Worm (Caenorhabditis elegans) whole organism, L4 larva: ENCODE measurements around the gene sma-10.

Source experiments
- F49E8.2 ChIP-seq: sonication (generic microtip); optimal IDR thresholded peaks from 2 replicates; lab custom pipeline; 2016; ENCODE audit warnings: missing compliant biosample characterization, mild to moderate bottlenecking, missing genetic modification characterization, borderline replicate concordance
- R02D3.7 ChIP-seq: fragments of 150-350 bp; sonication (generic microtip); optimal IDR thresholded peaks from 3 replicates; lab custom pipeline; 2014; ENCODE audit warnings: missing biosample characterization, missing genetic modification characterization
- T26A8.4 ChIP-seq: fragments of 200-800 bp; sonication (Bioruptor generic); IDR thresholded peaks from 2 replicates; pipeline ENCODE4 v1.3.6; 2022; ENCODE audit warnings: missing genetic modification characterization, missing compliant biosample characterization
- Y75B8A.6 ChIP-seq: fragments of 200-800 bp; sonication (Bioruptor generic); IDR thresholded peaks from 2 replicates; pipeline ENCODE4 v1.3.6; 2022; ENCODE audit warnings: missing genetic modification reagents, missing genetic modification characterization, missing compliant biosample characterization
- ZK546.5 ChIP-seq, 2 experiments: sonication (generic microtip); optimal IDR thresholded peaks; 2 replicates each; lab custom pipeline; 2017; ENCODE audit warnings: missing biosample characterization in 2 of 2, missing genetic modification characterization in 2 of 2
- ceh-28 ChIP-seq: fragments of 150-350 bp; optimal IDR thresholded peaks from 2 replicates; lab custom pipeline; 2014; ENCODE audit warnings: missing biosample characterization, missing genetic modification reagents, missing genetic modification characterization
- ceh-32 ChIP-seq: sonication (generic microtip); optimal IDR thresholded peaks from 2 replicates; lab custom pipeline; 2016; ENCODE audit warnings: mild to moderate bottlenecking, missing genetic modification characterization, missing compliant biosample characterization; ENCODE audit not compliant: poor library complexity
- ceh-44 ChIP-seq: fragments of 200-800 bp; sonication (Bioruptor generic); IDR thresholded peaks from 2 replicates; pipeline ENCODE4 v1.3.6; 2022; ENCODE audit warnings: missing genetic modification reagents, missing genetic modification characterization, missing compliant biosample characterization
- ceh-62 ChIP-seq: sonication (generic microtip); optimal IDR thresholded peaks from 2 replicates; lab custom pipeline; 2017; ENCODE audit warnings: missing biosample characterization, missing genetic modification characterization
- ctbp-1 ChIP-seq: fragments of 200-800 bp; sonication (Bioruptor generic); IDR thresholded peaks from 2 replicates; pipeline ENCODE4 v1.3.6; 2022; ENCODE audit warnings: missing genetic modification reagents, missing genetic modification characterization, missing compliant biosample characterization
- daf-16 ChIP-seq, 3 experiments: sonication (generic microtip); optimal IDR thresholded peaks; 2 replicates each; lab custom pipeline; 2016 to 2017; ENCODE audit warnings: missing genetic modification characterization in 3 of 3, missing genetic modification reagents in 3 of 3, mild to moderate bottlenecking in 2 of 3, missing compliant biosample characterization in 2 of 3, missing biosample characterization in 1 of 3, moderate library complexity in 1 of 3
- daf-19 ChIP-seq: fragments of 200-800 bp; sonication (Bioruptor generic); conservative IDR thresholded peaks from 2 replicates; pipeline ENCODE4 v1.3.6; 2022; ENCODE audit warnings: missing genetic modification characterization, missing compliant biosample characterization
- dmd-9 ChIP-seq: fragments of 200-800 bp; sonication (Bioruptor generic); IDR thresholded peaks from 2 replicates; pipeline ENCODE4 v1.3.6; 2022; ENCODE audit warnings: missing genetic modification reagents, missing genetic modification characterization, missing compliant biosample characterization
- dpl-1 ChIP-seq: fragments of 150-350 bp; optimal IDR thresholded peaks from 2 replicates; lab custom pipeline; 2014; ENCODE audit warnings: missing biosample characterization, missing genetic modification reagents, missing genetic modification characterization
- duxl-1 ChIP-seq: sonication (generic microtip); optimal IDR thresholded peaks from 2 replicates; lab custom pipeline; 2016; ENCODE audit warnings: mild to moderate bottlenecking, missing genetic modification characterization, moderate library complexity, missing compliant biosample characterization; ENCODE audit not compliant: poor library complexity
- dve-1 ChIP-seq: sonication (generic microtip); optimal IDR thresholded peaks from 2 replicates; lab custom pipeline; 2017; ENCODE audit warnings: antibody characterized with exemption, mild to moderate bottlenecking, missing genetic modification characterization, missing compliant biosample characterization; ENCODE audit not compliant: insufficient read depth
- fkh-10 ChIP-seq: fragments of 150-350 bp; optimal IDR thresholded peaks from 2 replicates; lab custom pipeline; 2014; ENCODE audit warnings: missing biosample characterization, missing genetic modification reagents, missing genetic modification characterization
- fos-1 ChIP-seq: fragments of 150-350 bp; optimal IDR thresholded peaks from 2 replicates; lab custom pipeline; 2014; ENCODE audit warnings: missing biosample characterization, missing genetic modification characterization
- gei-8 ChIP-seq: fragments of 200-800 bp; sonication (Bioruptor generic); optimal IDR thresholded peaks from 2 replicates; lab custom pipeline; 2018; ENCODE audit warnings: mild to moderate bottlenecking, missing genetic modification characterization, missing compliant biosample characterization
- hif-1 ChIP-seq, 2 experiments: sonication (generic microtip); optimal IDR thresholded peaks; 2 replicates each; lab custom pipeline; 2016 to 2017; ENCODE audit warnings: missing compliant biosample characterization in 2 of 2, missing genetic modification characterization in 2 of 2, missing genetic modification reagents in 2 of 2, missing genotype in 2 of 2, mild to moderate bottlenecking in 1 of 2
- lin-1 ChIP-seq: fragments of 200-800 bp; sonication (Bioruptor generic); IDR thresholded peaks from 2 replicates; pipeline ENCODE4 v1.3.6; 2022; ENCODE audit warnings: missing genetic modification reagents, missing genetic modification characterization, missing compliant biosample characterization
- lin-15B ChIP-seq: fragments of 150-350 bp; sonication (generic microtip); optimal IDR thresholded peaks from 3 replicates; lab custom pipeline; 2014; ENCODE audit warnings: missing biosample characterization, missing genetic modification characterization
- lin-38 ChIP-seq: fragments of 200-800 bp; sonication (Bioruptor generic); IDR thresholded peaks from 2 replicates; pipeline ENCODE4 v1.3.6; 2022; ENCODE audit warnings: missing genetic modification reagents, missing genetic modification characterization, missing compliant biosample characterization
- lin-39 ChIP-seq: fragments of 150-350 bp; optimal IDR thresholded peaks from 2 replicates; lab custom pipeline; 2014; ENCODE audit warnings: missing biosample characterization, missing genetic modification reagents, missing genetic modification characterization
- lir-3 ChIP-seq: sonication (generic microtip); optimal IDR thresholded peaks from 2 replicates; lab custom pipeline; 2016; ENCODE audit warnings: mild to moderate bottlenecking, missing genetic modification characterization, missing compliant biosample characterization
- lsy-2 ChIP-seq, 2 experiments: fragments of 150-350 bp in 1 of 2; sonication (generic microtip) in 1 of 2; optimal IDR thresholded peaks; 2 replicates each; lab custom pipeline; 2014 to 2017; ENCODE audit warnings: missing biosample characterization in 2 of 2, missing genetic modification characterization in 2 of 2
- madf-9 ChIP-seq: fragments of 200-800 bp; sonication (Bioruptor generic); conservative IDR thresholded peaks from 2 replicates; pipeline ENCODE4 v1.3.6; 2022; ENCODE audit warnings: missing genetic modification reagents, missing genetic modification characterization, missing compliant biosample characterization
- mdl-1 ChIP-seq, 2 experiments: fragments of 150-350 bp in 1 of 2; sonication (generic microtip) in 1 of 2; optimal IDR thresholded peaks; 2 replicates each; lab custom pipeline; 2014 to 2017; ENCODE audit warnings: missing biosample characterization in 2 of 2, missing genetic modification characterization in 2 of 2
- mdt-29 ChIP-seq: fragments of 200-800 bp; sonication (Bioruptor generic); IDR thresholded peaks from 2 replicates; pipeline ENCODE4 v1.3.6; 2022; ENCODE audit warnings: missing genetic modification reagents, missing genetic modification characterization, missing compliant biosample characterization
- mep-1 ChIP-seq: fragments of 150-350 bp; sonication (generic microtip); optimal IDR thresholded peaks from 3 replicates; lab custom pipeline; 2014; ENCODE audit warnings: missing biosample characterization, missing genetic modification characterization
- mes-2 ChIP-seq: sonication (generic microtip); optimal IDR thresholded peaks from 2 replicates; lab custom pipeline; 2016; ENCODE audit warnings: missing genotype, mild to moderate bottlenecking, missing genetic modification characterization, missing compliant biosample characterization; ENCODE audit not compliant: poor library complexity, severe bottlenecking
- nhr-11 ChIP-seq: fragments of 150-350 bp; optimal IDR thresholded peaks from 2 replicates; lab custom pipeline; 2014; ENCODE audit warnings: missing biosample characterization, missing genetic modification characterization
- nhr-28 ChIP-seq: fragments of 150-350 bp; optimal IDR thresholded peaks from 2 replicates; lab custom pipeline; 2014; ENCODE audit warnings: missing biosample characterization, missing genetic modification characterization
- nhr-41 ChIP-seq: fragments of 200-800 bp; sonication (Bioruptor generic); IDR thresholded peaks from 2 replicates; pipeline ENCODE4 v1.3.6; 2022; ENCODE audit warnings: missing genetic modification reagents, missing genetic modification characterization, missing compliant biosample characterization
- nhr-48 ChIP-seq: sonication (generic microtip); optimal IDR thresholded peaks from 2 replicates; lab custom pipeline; 2016; ENCODE audit warnings: mild to moderate bottlenecking, missing genetic modification characterization, missing compliant biosample characterization
- nhr-6 ChIP-seq: fragments of 150-350 bp; optimal IDR thresholded peaks from 2 replicates; lab custom pipeline; 2014; ENCODE audit warnings: missing biosample characterization, missing genetic modification characterization
- nhr-77 ChIP-seq: fragments of 150-350 bp; optimal IDR thresholded peaks from 2 replicates; lab custom pipeline; 2014; ENCODE audit warnings: missing biosample characterization, missing genetic modification characterization
- rbr-2 ChIP-seq: sonication (generic microtip); optimal IDR thresholded peaks from 2 replicates; lab custom pipeline; 2016; ENCODE audit warnings: missing genotype, missing genetic modification characterization, missing compliant biosample characterization
- snpc-1.2 ChIP-seq: fragments of 200-800 bp; sonication (Bioruptor generic); IDR thresholded peaks from 2 replicates; pipeline ENCODE4 v1.3.6; 2022; ENCODE audit warnings: missing genetic modification reagents, missing genetic modification characterization, missing compliant biosample characterization
- tag-97 ChIP-seq: fragments of 200-800 bp; sonication (Bioruptor generic); IDR thresholded peaks from 2 replicates; pipeline ENCODE4 v1.3.6; 2022; ENCODE audit warnings: missing genetic modification characterization, missing compliant biosample characterization
- unc-130 ChIP-seq: sonication (generic microtip); optimal IDR thresholded peaks from 2 replicates; lab custom pipeline; 2016; ENCODE audit warnings: missing genetic modification reagents, missing genetic modification characterization, missing compliant biosample characterization
- unc-62 ChIP-seq, 3 experiments: fragments of 150-350 bp in 1 of 3; sonication (generic microtip); optimal IDR thresholded peaks in 2 of 3; peaks in 1 of 3; 1 replicate in 1 of 3; 2 replicates in 2 of 3; lab custom pipeline; 2014 to 2017; ENCODE audit warnings: missing biosample characterization in 3 of 3, missing genetic modification characterization in 3 of 3, missing genetic modification reagents in 3 of 3, missing genotype in 1 of 3
- vab-7 ChIP-seq: fragments of 200-800 bp; sonication (Bioruptor generic); IDR thresholded peaks from 2 replicates; pipeline ENCODE4 v1.3.6; 2022; ENCODE audit warnings: missing genetic modification reagents, missing genetic modification characterization, missing compliant biosample characterization
- zfp-3 ChIP-seq: fragments of 200-800 bp; sonication (Bioruptor generic); conservative IDR thresholded peaks from 2 replicates; pipeline ENCODE4 v1.3.6; 2022; ENCODE audit warnings: missing genetic modification reagents, missing genetic modification characterization, missing compliant biosample characterization
- ztf-7 ChIP-seq: fragments of 150-350 bp; optimal IDR thresholded peaks from 2 replicates; lab custom pipeline; 2014; ENCODE audit warnings: missing biosample characterization, missing genetic modification characterization

The sma-10 gene

DNA sequence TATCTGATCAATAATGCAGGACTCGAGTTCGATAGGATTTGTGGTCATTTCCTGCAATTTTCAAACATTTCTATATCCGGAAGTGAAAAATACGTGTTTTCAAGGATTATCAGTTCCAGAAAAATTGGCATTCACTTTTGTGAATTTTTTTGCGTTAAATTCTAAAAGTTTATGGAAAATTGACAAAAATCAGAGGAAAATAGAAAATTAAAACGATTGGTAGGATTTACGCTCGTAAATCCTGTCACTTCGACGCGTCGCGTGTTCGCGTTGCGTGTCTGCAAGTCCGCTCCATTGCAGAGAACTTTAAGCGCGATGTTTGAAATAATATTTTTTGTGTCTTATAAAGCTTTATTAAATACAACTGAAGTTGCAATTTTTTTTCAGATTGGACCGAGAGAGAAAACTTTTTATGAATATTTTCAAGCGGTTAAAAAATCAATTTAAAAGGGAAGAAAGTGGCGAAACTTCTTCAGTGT, 18.8 kb upstream of the sma-10 start, which contains the start of gene rcat-1 (continued):
- TF ChIP-seq dpl-1 (GFP tag; lab: Kevin White, UChicago) (peak; percentile 95), daf-16 (GFP tag; optimal IDR thresholded peaks at IDR 0.05; lab: Kevin White, UChicago) (no peak), daf-16 (tag; optimal IDR thresholded peaks at IDR 0.05; lab: Kevin White, UChicago) (no peak), lin-38 (GFP tag; lab: Robert Waterston, UW) (peak; percentile 95), rbr-2 (tag; lab: Kevin White, UChicago) (peak; percentile 47), unc-62 (GFP tag; optimal IDR thresholded peaks at IDR 0.05 in 1 of 2; lab: Kevin White, UChicago) (peak in 1 of 2 experiments; percentile 49), unc-62 (tag; optimal IDR thresholded peaks at IDR 0.05; lab: Kevin White, UChicago) (no peak), mdl-1 (tag; optimal IDR thresholded peaks at IDR 0.05; lab: Kevin White, UChicago) (peak in 1 of 2 experiments; percentile 55), nhr-48 (tag; lab: Kevin White, UChicago) (no peak), lin-15B (tag; lab: Kevin White, UChicago) (peak; percentile 61)

DNA sequence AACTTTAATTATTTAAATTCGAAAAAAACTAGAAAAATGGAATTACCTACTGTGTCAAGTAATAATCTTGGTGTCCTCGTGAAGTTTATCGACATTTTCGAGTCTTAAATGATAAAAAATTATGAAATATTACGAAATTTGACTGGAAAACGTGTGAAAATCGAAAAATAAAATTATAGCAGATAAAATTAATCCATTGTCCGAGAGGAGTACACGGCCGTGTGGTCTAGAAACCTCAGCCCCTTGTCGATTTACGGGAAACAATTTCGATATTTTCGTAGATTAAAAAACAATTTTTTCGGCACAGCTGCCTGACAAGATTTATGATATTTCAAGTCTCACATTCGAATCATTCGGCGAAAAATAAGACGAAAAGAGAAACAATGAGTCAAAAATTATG, 17.1 kb upstream of the sma-10 start, which contains the start of gene R02D3.8:
Gene R02D3.8 (minus strand): TSS at position 109 of the 400 bp plus-strand sequence.
- TF ChIP-seq dmd-9 (GFP tag; lab: Robert Waterston, UW) (no peak), lir-3 (tag; lab: Kevin White, UChicago) (no peak), mep-1 (tag; lab: Kevin White, UChicago) (no peak), nhr-28 (tag; lab: Kevin White, UChicago) (peak; percentile 17), T26A8.4 (GFP tag; lab: Robert Waterston, UW) (no peak), lin-39 (tag; lab: Kevin White, UChicago) (no peak), nhr-11 (tag; lab: Kevin White, UChicago) (no peak), hif-1 (tag; optimal IDR thresholded peaks at IDR 0.05; lab: Kevin White, UChicago) (peak in 1 of 2 experiments; percentile 73), ceh-44 (GFP tag; lab: Robert Waterston, UW) (no peak), lsy-2 (tag; optimal IDR thresholded peaks at IDR 0.05; lab: Kevin White, UChicago) (peak in 1 of 2 experiments; percentile 63), fos-1 (tag; lab: Kevin White, UChicago) (no peak), nhr-6 (no peak), mdt-29 (no peak), lin-1 (GFP tag; lab: Robert Waterston, UW) (no peak), fkh-10 (GFP tag; lab: Kevin White, UChicago) (no peak), tag-97 (GFP tag; lab: Robert Waterston, UW) (no peak), ceh-32 (tag; lab: Kevin White, UChicago) (no peak), dve-1 (tag; lab: Kevin White, UChicago) (peak; percentile 59), ceh-28 (tag; lab: Kevin White, UChicago) (no peak), rbr-2 (tag; lab: Kevin White, UChicago) (no peak), vab-7 (no peak), R02D3.7 (tag; lab: Kevin White, UChicago) (peak; percentile 98), unc-130 (GFP tag; lab: Kevin White, UChicago) (peak; percentile 4), daf-16 (GFP tag; optimal IDR thresholded peaks at IDR 0.05; lab: Kevin White, UChicago) (no peak), daf-16 (tag; optimal IDR thresholded peaks at IDR 0.05; lab: Kevin White, UChicago) (peak; percentile 29), lin-15B (tag; lab: Kevin White, UChicago) (no peak), mes-2 (tag; lab: Kevin White, UChicago) (peak; percentile 94), zfp-3 (GFP tag; lab: Robert Waterston, UW) (no peak), ZK546.5 (tag; optimal IDR thresholded peaks at IDR 0.05; lab: Kevin White, UChicago) (no peak), snpc-1.2 (GFP tag; lab: Robert Waterston, UW) (no peak), gei-8 (GFP tag; lab: Kevin White, UChicago) (no peak), lin-38 (GFP tag; lab: Robert Waterston, UW) (peak; percentile 38), duxl-1 (tag; lab: Kevin White, UChicago) (peak; percentile 27), ceh-62 (tag; lab: Kevin White, UChicago) (no peak), nhr-77 (tag; lab: Kevin White, UChicago) (no peak), ctbp-1 (GFP tag; lab: Robert Waterston, UW) (no peak), madf-9 (no peak), dpl-1 (GFP tag; lab: Kevin White, UChicago) (peak; percentile 56), Y75B8A.6 (GFP tag; lab: Robert Waterston, UW) (no peak), ztf-7 (peak; percentile 3), F49E8.2 (tag; lab: Kevin White, UChicago) (no peak), nhr-41 (no peak), daf-19 (GFP tag; lab: Robert Waterston, UW) (no peak), unc-62 (GFP tag; optimal IDR thresholded peaks at IDR 0.05 in 1 of 2; lab: Kevin White, UChicago) (peak in 1 of 2 experiments; percentile 14), unc-62 (tag; optimal IDR thresholded peaks at IDR 0.05; lab: Kevin White, UChicago) (no peak)
